Worm (Caenorhabditis elegans) whole organism, late embryonic: ENCODE measurements around the gene F46H5.7.

Experiments
- C08G9.2 ChIP-seq: sonication (generic microtip); optimal IDR thresholded peaks from 2 replicates; lab custom pipeline; 2016; ENCODE audit warnings: mild to moderate bottlenecking, missing genetic modification characterization, moderate library complexity, missing compliant biosample characterization
- K02D7.2 ChIP-seq: sonication (generic microtip); optimal IDR thresholded peaks from 2 replicates; lab custom pipeline; 2017; ENCODE audit warnings: mild to moderate bottlenecking, missing genetic modification characterization, missing compliant biosample characterization
- K09A11.1 ChIP-seq: sonication (generic microtip); optimal IDR thresholded peaks from 2 replicates; lab custom pipeline; 2017; ENCODE audit warnings: antibody characterized with exemption, mild to moderate bottlenecking, missing genetic modification characterization, missing compliant biosample characterization; ENCODE audit not compliant: insufficient read depth
- T23F11.4 ChIP-seq: fragments of 200-800 bp; sonication (Bioruptor generic); optimal IDR thresholded peaks from 2 replicates; lab custom pipeline; 2018; ENCODE audit warnings: mild to moderate bottlenecking, missing genetic modification characterization, missing compliant biosample characterization
- ama-1 ChIP-seq: fragments of 150-350 bp; optimal IDR thresholded peaks from 2 replicates; lab custom pipeline; 2014
- ceh-14 ChIP-seq: sonication (generic microtip); optimal IDR thresholded peaks from 2 replicates; lab custom pipeline; 2016; ENCODE audit warnings: missing genotype, missing genetic modification characterization, missing compliant biosample characterization
- ceh-18 ChIP-seq: sonication (generic microtip); optimal IDR thresholded peaks from 2 replicates; lab custom pipeline; 2016; ENCODE audit warnings: missing genetic modification characterization, missing compliant biosample characterization
- ceh-24 ChIP-seq: sonication (generic microtip); optimal IDR thresholded peaks from 2 replicates; lab custom pipeline; 2016; ENCODE audit warnings: mild to moderate bottlenecking, missing genetic modification characterization, missing compliant biosample characterization
- ceh-31 ChIP-seq: sonication (generic microtip); optimal IDR thresholded peaks from 2 replicates; lab custom pipeline; 2016; ENCODE audit warnings: missing genetic modification characterization, missing compliant biosample characterization
- ceh-45 ChIP-seq: fragments of 200-800 bp; sonication (Bioruptor generic); IDR thresholded peaks from 2 replicates; pipeline ENCODE4 v1.3.6; 2022; ENCODE audit warnings: missing genetic modification reagents, missing genetic modification characterization, missing compliant biosample characterization
- ceh-48 ChIP-seq: sonication (generic microtip); optimal IDR thresholded peaks from 2 replicates; lab custom pipeline; 2016; ENCODE audit warnings: missing genetic modification characterization, inconsistent platforms, missing compliant biosample characterization
- ceh-6 ChIP-seq: fragments of 200-800 bp; sonication (Bioruptor generic); optimal IDR thresholded peaks from 2 replicates; lab custom pipeline; 2018; ENCODE audit warnings: mild to moderate bottlenecking, missing genetic modification characterization, missing compliant biosample characterization
- ceh-9 ChIP-seq: sonication (generic microtip); optimal IDR thresholded peaks from 2 replicates; lab custom pipeline; 2016; ENCODE audit warnings: mild to moderate bottlenecking, missing genetic modification characterization, inconsistent platforms, missing compliant biosample characterization
- che-1 ChIP-seq: sonication (generic microtip); optimal IDR thresholded peaks from 2 replicates; lab custom pipeline; 2016; ENCODE audit warnings: mild to moderate bottlenecking, missing genetic modification characterization, missing compliant biosample characterization
- dmd-4 ChIP-seq: sonication (generic microtip); optimal IDR thresholded peaks from 2 replicates; lab custom pipeline; 2016; ENCODE audit warnings: borderline replicate concordance, missing genetic modification characterization, missing compliant biosample characterization
- dve-1 ChIP-seq: sonication (generic microtip); optimal IDR thresholded peaks from 2 replicates; lab custom pipeline; 2017; ENCODE audit warnings: antibody characterized with exemption, mild to moderate bottlenecking, missing genetic modification characterization, missing compliant biosample characterization
- ets-4 ChIP-seq: sonication (generic microtip); optimal IDR thresholded peaks from 2 replicates; lab custom pipeline; 2016; ENCODE audit warnings: missing genetic modification characterization, missing compliant biosample characterization
- eyg-1 ChIP-seq: sonication (generic microtip); optimal IDR thresholded peaks from 2 replicates; lab custom pipeline; 2016; ENCODE audit warnings: missing genotype, missing genetic modification characterization, missing compliant biosample characterization
- fax-1 ChIP-seq: sonication (generic microtip); optimal IDR thresholded peaks from 2 replicates; lab custom pipeline; 2016; ENCODE audit warnings: missing genotype, missing genetic modification characterization, missing compliant biosample characterization
- fkh-6 ChIP-seq: sonication (generic microtip); optimal IDR thresholded peaks from 2 replicates; lab custom pipeline; 2016; ENCODE audit warnings: missing genetic modification characterization, missing compliant biosample characterization
- gmeb-2 ChIP-seq: sonication (generic microtip); optimal IDR thresholded peaks from 2 replicates; lab custom pipeline; 2016; ENCODE audit warnings: missing genetic modification characterization, inconsistent platforms, missing compliant biosample characterization
- hlh-15 ChIP-seq: sonication (generic microtip); optimal IDR thresholded peaks from 2 replicates; lab custom pipeline; 2016; ENCODE audit warnings: missing genetic modification characterization, missing compliant biosample characterization
- hlh-30 ChIP-seq: sonication (generic microtip); optimal IDR thresholded peaks from 2 replicates; lab custom pipeline; 2017; ENCODE audit warnings: antibody characterized with exemption, missing genetic modification characterization, missing compliant biosample characterization; ENCODE audit not compliant: insufficient read depth
- hlh-6 ChIP-seq: sonication (generic microtip); optimal IDR thresholded peaks from 2 replicates; lab custom pipeline; 2016; ENCODE audit warnings: missing genotype, missing genetic modification characterization, missing compliant biosample characterization
- lim-6 ChIP-seq: sonication (generic microtip); optimal IDR thresholded peaks from 2 replicates; lab custom pipeline; 2016; ENCODE audit warnings: missing genetic modification characterization, missing compliant biosample characterization
- nfya-1 ChIP-seq: sonication (generic microtip); optimal IDR thresholded peaks from 2 replicates; lab custom pipeline; 2017; ENCODE audit warnings: missing genetic modification characterization, mild to moderate bottlenecking, missing compliant biosample characterization, antibody characterized with exemption, moderate library complexity
- nhr-11 ChIP-seq: fragments of 150-350 bp; optimal IDR thresholded peaks from 2 replicates; lab custom pipeline; 2014; ENCODE audit warnings: missing biosample characterization, missing genetic modification characterization
- nhr-232 ChIP-seq: sonication (generic microtip); optimal IDR thresholded peaks from 2 replicates; lab custom pipeline; 2016; ENCODE audit warnings: missing genetic modification characterization, missing compliant biosample characterization
- npax-4 ChIP-seq: sonication (generic microtip); optimal IDR thresholded peaks from 2 replicates; lab custom pipeline; 2016; ENCODE audit warnings: missing genetic modification characterization, missing compliant biosample characterization
- odd-2 ChIP-seq: sonication (generic microtip); optimal IDR thresholded peaks from 2 replicates; lab custom pipeline; 2017; ENCODE audit warnings: antibody characterized with exemption, mild to moderate bottlenecking, missing genetic modification characterization, missing compliant biosample characterization
- pag-3 ChIP-seq: sonication (generic microtip); optimal IDR thresholded peaks from 2 replicates; lab custom pipeline; 2016; ENCODE audit warnings: missing compliant biosample characterization, missing genetic modification characterization, borderline replicate concordance
- pat-9 ChIP-seq: fragments of 200-800 bp; sonication (Bioruptor generic); optimal IDR thresholded peaks from 2 replicates; lab custom pipeline; 2018; ENCODE audit warnings: mild to moderate bottlenecking, missing genetic modification characterization, moderate library complexity, missing compliant biosample characterization
- pax-1 ChIP-seq: fragments of 150-350 bp; optimal IDR thresholded peaks from 2 replicates; lab custom pipeline; 2014; ENCODE audit warnings: missing biosample characterization, missing genetic modification characterization
- pha-2 ChIP-seq: sonication (generic microtip); optimal IDR thresholded peaks from 2 replicates; lab custom pipeline; 2017; ENCODE audit warnings: mild to moderate bottlenecking, missing genetic modification characterization, missing compliant biosample characterization
- pha-4 ChIP-seq: fragments of 150-350 bp; optimal IDR thresholded peaks from 2 replicates; lab custom pipeline; 2018; ENCODE audit warnings: missing biosample characterization, missing genetic modification reagents, missing genetic modification characterization
- pqm-1 ChIP-seq: sonication (generic microtip); optimal IDR thresholded peaks from 2 replicates; lab custom pipeline; 2016; ENCODE audit warnings: missing genetic modification characterization, missing compliant biosample characterization
- pros-1 ChIP-seq: fragments of 150-350 bp; optimal IDR thresholded peaks from 2 replicates; lab custom pipeline; 2014; ENCODE audit warnings: missing biosample characterization, missing genetic modification reagents, missing genetic modification characterization
- sdc-2 ChIP-seq: sonication (generic microtip); optimal IDR thresholded peaks from 2 replicates; lab custom pipeline; 2016; ENCODE audit warnings: missing genotype, missing genetic modification characterization, missing compliant biosample characterization
- sox-2 ChIP-seq: fragments of 200-800 bp; sonication (Bioruptor generic); IDR thresholded peaks from 2 replicates; pipeline ENCODE4 v1.3.6; 2022; ENCODE audit warnings: missing genetic modification reagents, missing genetic modification characterization, missing compliant biosample characterization
- tbx-2 ChIP-seq: sonication (generic microtip); optimal IDR thresholded peaks from 2 replicates; lab custom pipeline; 2016; ENCODE audit warnings: missing genetic modification characterization, missing compliant biosample characterization
- tbx-7 ChIP-seq: sonication (generic microtip); optimal IDR thresholded peaks from 2 replicates; lab custom pipeline; 2016; ENCODE audit warnings: missing genotype, missing genetic modification characterization, missing compliant biosample characterization
- ttx-3 ChIP-seq: sonication (generic microtip); optimal IDR thresholded peaks from 2 replicates; lab custom pipeline; 2016; ENCODE audit warnings: missing genetic modification reagents, missing genetic modification characterization, missing compliant biosample characterization
- unc-86 ChIP-seq: sonication (generic microtip); optimal IDR thresholded peaks from 2 replicates; lab custom pipeline; 2016; ENCODE audit warnings: missing genetic modification characterization, missing compliant biosample characterization
- zip-5 ChIP-seq: sonication (generic microtip); optimal IDR thresholded peaks from 2 replicates; lab custom pipeline; 2016; ENCODE audit warnings: missing genetic modification characterization, missing compliant biosample characterization

Gene F46H5.7

DNA sequence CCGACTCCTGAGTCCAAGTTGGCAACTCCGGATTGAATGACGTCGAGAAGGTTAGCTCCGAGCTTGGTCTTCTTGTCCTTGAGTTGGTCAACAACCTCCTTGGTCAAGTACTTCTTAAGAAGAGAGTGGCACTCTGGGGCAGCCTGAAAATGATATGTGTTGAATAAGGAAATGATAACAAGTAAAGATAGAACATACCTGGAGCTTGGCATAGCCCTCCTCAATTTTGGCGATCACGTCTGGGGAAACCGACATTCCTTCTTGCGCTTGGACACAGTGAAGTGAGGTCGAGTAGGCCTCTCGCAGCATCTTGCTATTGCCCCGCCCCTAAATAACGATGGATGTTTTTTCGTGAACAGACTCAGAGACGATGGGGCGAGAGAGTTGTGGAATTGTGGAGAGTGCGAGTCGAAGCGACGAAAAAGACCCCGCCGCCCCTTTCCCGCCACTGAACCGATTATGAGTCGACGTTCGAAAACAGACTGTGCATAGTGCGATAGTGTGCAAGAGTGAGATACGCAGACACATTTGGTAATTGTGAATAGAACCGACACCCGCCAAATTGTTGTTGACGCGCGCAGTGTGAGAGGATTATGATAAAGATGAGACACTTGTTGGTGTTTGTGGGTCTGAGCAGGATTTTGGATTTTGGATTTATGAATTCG is 10.5 kb downstream of the F46H5.7 start (continued):
- TF ChIP-seq ceh-14 (tag; lab: Kevin White, UChicago) (no peak), tbx-7 (no peak), K09A11.1 (tag; lab: Kevin White, UChicago) (no peak), nhr-232 (tag; lab: Kevin White, UChicago) (no peak), nfya-1 (tag; lab: Kevin White, UChicago) (peak; percentile 29), pha-4 (tag; lab: Kevin White, UChicago) (no peak), T23F11.4 (GFP tag; lab: Kevin White, UChicago) (no peak), ceh-18 (tag; lab: Kevin White, UChicago) (no peak), hlh-6 (tag; lab: Kevin White, UChicago) (no peak), ceh-9 (no peak), tbx-2 (peak; percentile 40), hlh-15 (tag; lab: Kevin White, UChicago) (no peak), ceh-48 (tag; lab: Kevin White, UChicago) (no peak), K02D7.2 (tag; lab: Kevin White, UChicago) (no peak), pha-2 (tag; lab: Kevin White, UChicago) (no peak), fax-1 (no peak), pax-1 (tag; lab: Kevin White, UChicago) (no peak), zip-5 (no peak), dve-1 (no peak), che-1 (tag; lab: Kevin White, UChicago) (no peak), odd-2 (tag; lab: Kevin White, UChicago) (no peak), ets-4 (no peak), npax-4 (tag; lab: Kevin White, UChicago) (no peak), eyg-1 (peak; percentile 28), ceh-31 (tag; lab: Kevin White, UChicago) (peak; percentile 50), gmeb-2 (tag; lab: Kevin White, UChicago) (no peak)

DNA sequence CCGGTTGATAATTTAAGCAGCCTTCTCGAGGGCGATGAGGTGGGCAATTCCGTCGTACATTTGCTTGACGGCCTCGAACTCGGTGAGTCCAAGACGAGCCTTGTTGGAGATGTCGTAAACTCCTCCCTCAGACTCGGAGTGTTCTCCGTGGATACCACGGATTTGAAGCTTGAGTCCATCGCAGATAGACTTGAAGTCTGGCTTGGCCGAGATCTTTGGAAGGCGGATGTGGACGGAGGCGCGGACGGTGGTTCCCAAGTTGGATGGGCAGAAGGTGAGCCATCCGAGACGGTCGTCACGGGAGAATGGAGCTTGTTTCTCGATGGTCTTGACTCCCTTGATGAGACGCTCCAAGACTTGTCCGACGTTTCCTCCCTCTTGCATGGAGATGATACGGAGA is 11.9 kb downstream of the F46H5.7 start:
- TF ChIP-seq hlh-30 (tag; lab: Kevin White, UChicago) (no peak), dmd-4 (tag; lab: Kevin White, UChicago) (no peak), fax-1 (no peak), pqm-1 (tag; lab: Kevin White, UChicago) (no peak), odd-2 (tag; lab: Kevin White, UChicago) (no peak), hlh-15 (tag; lab: Kevin White, UChicago) (no peak), ama-1 (lab: Kevin White, UChicago) (no peak), pax-1 (tag; lab: Kevin White, UChicago) (no peak), nhr-11 (tag; lab: Kevin White, UChicago) (no peak), ceh-31 (tag; lab: Kevin White, UChicago) (no peak), fkh-6 (tag; lab: Kevin White, UChicago) (no peak), pat-9 (no peak), sox-2 (GFP tag; lab: Robert Waterston, UW) (no peak), ceh-48 (tag; lab: Kevin White, UChicago) (no peak), unc-86 (tag; lab: Kevin White, UChicago) (no peak), ceh-45 (no peak), lim-6 (tag; lab: Kevin White, UChicago) (no peak), pros-1 (no peak), dve-1 (no peak), ceh-14 (tag; lab: Kevin White, UChicago) (no peak)

DNA sequence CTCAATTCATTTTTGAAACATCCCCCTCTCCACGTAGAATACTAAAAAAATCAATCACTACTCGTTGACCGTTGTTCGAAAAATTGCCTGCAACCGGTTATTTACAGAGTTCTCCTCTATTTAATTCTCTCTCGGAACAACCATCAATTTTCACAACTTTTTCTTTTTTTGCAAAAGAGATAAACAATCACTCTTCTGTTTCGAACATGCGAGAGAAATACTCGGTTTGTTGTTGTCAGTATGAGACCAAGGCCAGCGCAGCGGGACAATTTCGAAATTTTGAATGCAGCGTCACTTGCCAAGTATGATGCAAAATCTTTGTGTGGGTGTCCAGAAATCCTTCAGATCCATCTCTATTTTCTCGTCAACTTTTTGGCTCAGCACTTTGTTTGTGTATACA is 12.5 kb downstream of the F46H5.7 start:
- no peak for TF ChIP-seq pag-3 (tag; lab: Kevin White, UChicago)
- TF ChIP-seq pat-9 = no peak
- TF ChIP-seq dve-1 = no peak
- no peak for TF ChIP-seq pha-2 (tag; lab: Kevin White, UChicago)
- no peak for TF ChIP-seq fax-1
- TF ChIP-seq fkh-6 (tag; lab: Kevin White, UChicago) = no peak
- TF ChIP-seq ceh-6 (GFP tag; lab: Kevin White, UChicago) = no peak
- TF ChIP-seq ceh-31 (tag; lab: Kevin White, UChicago) = no peak
- TF ChIP-seq ttx-3 = no peak
- no peak for TF ChIP-seq ceh-24 (tag; lab: Kevin White, UChicago)
- TF ChIP-seq tbx-2 = no peak
- no peak for TF ChIP-seq C08G9.2 (tag; lab: Kevin White, UChicago)
- no peak for TF ChIP-seq ama-1 (lab: Kevin White, UChicago)
- no peak for TF ChIP-seq ceh-14 (tag; lab: Kevin White, UChicago)
- no peak for TF ChIP-seq sdc-2
- TF ChIP-seq pax-1 (tag; lab: Kevin White, UChicago) = no peak
- TF ChIP-seq T23F11.4 (GFP tag; lab: Kevin White, UChicago) = no peak
